Fruit fly (Drosophila melanogaster) whole organism, wandering third instar larva: ENCODE measurements around the gene CG13947.

Source experiments
- dsf ChIP-seq: sonication (Bioruptor generic); optimal IDR thresholded peaks from 2 replicates; lab custom pipeline; 2016; ENCODE audit warnings: missing biosample characterization, missing genetic modification characterization, borderline replicate concordance
- foxo ChIP-seq, 2 experiments: fragments of 200-800 bp; sonication (Bioruptor generic); optimal IDR thresholded peaks; 2 replicates in 1 of 2; 3 replicates in 1 of 2; lab custom pipeline; 2016 to 2017; ENCODE audit warnings: missing biosample characterization in 2 of 2, missing genetic modification characterization in 2 of 2

DNA sequence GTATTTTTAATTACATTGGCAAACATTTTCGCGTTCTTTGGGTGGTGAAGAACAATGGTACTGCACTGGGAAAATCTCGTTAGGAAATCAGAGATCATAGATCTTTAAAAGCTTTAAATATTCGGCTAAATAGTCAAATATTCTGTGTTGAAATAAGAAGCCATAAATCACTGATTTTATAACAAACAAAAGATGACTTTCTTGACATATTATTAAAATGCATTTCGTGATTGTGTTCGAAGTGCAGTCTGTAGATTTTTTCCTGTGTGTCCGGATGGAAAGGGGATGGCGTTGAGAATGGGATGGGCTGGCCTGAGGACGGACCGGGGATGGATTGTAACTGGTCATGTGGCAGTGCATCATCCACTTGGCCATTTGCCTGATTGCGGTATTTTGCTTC is 46.9 kb upstream of the CG13947 start:
- TF ChIP-seq dsf (no peak), foxo (GFP tag; optimal IDR thresholded peaks at IDR 0.05; lab: Kevin White, UChicago) (no peak)
